Fruit fly (Drosophila melanogaster): ENCODE measurements around the gene Cph.
A peak's percentile ranks its signal among the peaks of the same experiment; 100 is the strongest.

The Cph gene

DNA sequence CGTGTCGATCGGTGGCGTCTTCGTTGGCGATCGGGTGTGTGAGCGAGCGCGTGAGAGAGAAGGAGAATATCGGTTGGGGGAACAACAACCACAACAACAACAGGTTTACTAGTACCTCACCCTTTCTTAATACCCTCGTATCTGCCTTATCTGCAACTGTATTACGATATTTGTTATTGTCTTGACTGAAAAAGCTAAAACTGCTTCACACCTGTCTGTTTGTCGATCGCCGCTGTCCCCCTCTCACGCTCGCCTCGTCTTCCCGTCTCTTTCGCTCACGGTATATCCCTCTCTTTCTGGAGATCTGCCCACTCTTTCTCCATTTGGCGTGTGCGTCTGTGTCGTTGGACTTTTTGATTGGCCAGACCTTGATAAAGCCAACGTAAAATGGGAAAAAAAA is 67.2 kb downstream of the Cph start:
- TF ChIP-seq Hr78 (GFP tag; optimal IDR thresholded peaks at IDR 0.05), result no peak
- peak; percentile 2 for TF ChIP-seq Hr83 (GFP tag; optimal IDR thresholded peaks at IDR 0.05; ENCODE audit: poor library complexity, severe bottlenecking)

DNA sequence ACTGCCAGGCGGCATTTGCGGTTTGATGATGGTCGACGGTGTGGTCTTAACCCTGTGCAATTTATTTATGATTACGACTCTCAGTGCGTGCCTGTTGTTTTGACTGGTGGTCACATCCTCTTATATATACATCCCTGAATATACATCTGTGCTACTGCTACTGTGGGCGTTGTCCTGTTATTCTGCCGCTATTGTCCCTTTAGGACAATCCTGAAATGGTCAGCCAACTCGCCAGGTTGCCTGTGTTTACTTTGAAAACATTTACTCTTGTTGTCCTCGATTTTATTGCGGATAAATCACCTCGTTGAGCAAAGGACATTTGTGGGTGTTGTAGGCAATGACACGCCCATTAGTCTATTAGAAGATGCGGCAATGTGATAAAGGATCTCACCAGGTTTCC is 83.6 kb downstream of the Cph start:
- no peak for TF ChIP-seq pan (optimal IDR thresholded peaks at IDR 0.05)
- TF ChIP-seq h (GFP tag; optimal IDR thresholded peaks at IDR 0.05), result no peak
- TF ChIP-seq Sp1 (GFP tag; optimal IDR thresholded peaks at IDR 0.05), result no peak
- no peak for TF ChIP-seq br (GFP tag; optimal IDR thresholded peaks at IDR 0.05)

dm6 chrX:7222115-7222891 is 84.8 kb downstream of the Cph start:
- TF ChIP-seq Hnf4 (GFP tag; optimal IDR thresholded peaks at IDR 0.05) (peak; percentile 13), fru (GFP tag; optimal IDR thresholded peaks at IDR 0.05) (peak; percentile 23), GATAd (GFP tag; optimal IDR thresholded peaks at IDR 0.05) (no peak), dsf (GFP tag; optimal IDR thresholded peaks at IDR 0.05; ENCODE audit: borderline replicate concordance) (no peak), rgr (GFP tag; optimal IDR thresholded peaks at IDR 0.05) (no peak)

DNA sequence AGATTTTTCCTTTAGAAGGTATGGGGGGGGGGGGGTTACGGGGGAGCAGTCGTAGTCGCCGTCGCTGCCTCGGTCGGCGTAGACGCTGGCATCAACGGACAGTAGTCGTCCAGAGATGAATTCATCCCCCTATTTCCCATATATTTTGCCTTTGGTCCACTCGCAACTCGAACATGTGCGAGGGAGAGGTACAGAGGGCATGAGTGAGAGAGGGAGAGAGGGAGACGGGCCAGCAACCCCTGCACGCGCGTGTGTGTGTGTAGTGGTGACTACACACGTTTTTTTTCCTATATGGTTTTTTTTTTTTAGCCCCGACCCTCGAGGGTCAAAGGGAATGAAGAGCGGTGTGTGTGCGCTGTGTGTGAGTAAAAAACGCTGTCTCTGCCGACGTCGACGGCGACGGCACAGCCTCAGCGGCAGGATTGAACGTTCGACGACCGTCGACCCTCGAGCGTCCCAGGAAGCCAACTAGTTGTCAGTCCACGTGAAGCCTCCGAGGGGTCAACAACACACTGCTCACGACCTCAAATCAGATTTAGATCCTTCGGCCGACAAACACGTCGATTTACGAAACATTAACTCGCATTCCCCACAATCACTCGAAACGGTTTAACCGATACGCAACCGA is 88.6 kb downstream of the Cph start:
- no peak for TF ChIP-seq sage (GFP tag; optimal IDR thresholded peaks at IDR 0.05)
- no peak for TF ChIP-seq Abd-B (GFP tag; optimal IDR thresholded peaks at IDR 0.05)
- no peak for TF ChIP-seq ey (GFP tag; optimal IDR thresholded peaks at IDR 0.05)
- TF ChIP-seq OdsH (GFP tag; optimal IDR thresholded peaks at IDR 0.05), result no peak
- no peak for TF ChIP-seq HLH106 (tag; optimal IDR thresholded peaks at IDR 0.05)
- TF ChIP-seq pan (optimal IDR thresholded peaks at IDR 0.05), result no peak
- TF ChIP-seq fru (GFP tag; optimal IDR thresholded peaks at IDR 0.05), result no peak
- TF ChIP-seq rgr (GFP tag; optimal IDR thresholded peaks at IDR 0.05), result no peak
- no peak for TF ChIP-seq Sp1 (GFP tag; optimal IDR thresholded peaks at IDR 0.05)
- TF ChIP-seq Mio (GFP tag; optimal IDR thresholded peaks at IDR 0.05), result no peak
- no peak for TF ChIP-seq dmrt93B (GFP tag; optimal IDR thresholded peaks at IDR 0.05)
- no peak for TF ChIP-seq Dfd (GFP tag; optimal IDR thresholded peaks at IDR 0.05)
- TF ChIP-seq jim (GFP tag; optimal IDR thresholded peaks at IDR 0.05), result no peak

DNA sequence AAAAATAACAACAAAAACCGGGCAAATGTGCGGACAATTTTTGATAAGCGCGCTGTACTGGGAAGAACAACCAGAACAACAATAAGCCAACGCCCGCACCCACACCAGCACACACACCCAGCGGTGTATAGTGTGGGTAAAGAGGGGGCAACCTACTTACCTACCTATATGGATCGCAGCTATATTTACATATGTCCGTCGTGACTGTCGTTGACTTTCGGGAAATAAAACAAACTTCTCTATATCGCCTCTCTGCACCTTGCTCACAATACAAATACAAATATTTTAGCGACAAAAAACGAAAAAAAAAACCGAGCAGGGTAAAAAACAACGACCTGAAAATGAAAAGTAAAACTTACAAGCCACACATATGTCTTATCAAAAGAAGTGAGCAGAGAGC is 89.8 kb downstream of the Cph start:
- TF ChIP-seq br (GFP tag; optimal IDR thresholded peaks at IDR 0.05) (peak; percentile 32), Hnf4 (GFP tag; optimal IDR thresholded peaks at IDR 0.05) (peak; percentile 29), fru (GFP tag; optimal IDR thresholded peaks at IDR 0.05) (no peak), h (GFP tag; optimal IDR thresholded peaks at IDR 0.05) (peak; percentile 42), OdsH (GFP tag; optimal IDR thresholded peaks at IDR 0.05) (peak; percentile 10), rgr (GFP tag; optimal IDR thresholded peaks at IDR 0.05) (peak; percentile 24), Mio (GFP tag; optimal IDR thresholded peaks at IDR 0.05) (no peak), Dfd (GFP tag; optimal IDR thresholded peaks at IDR 0.05) (no peak), psq (GFP tag; optimal IDR thresholded peaks at IDR 0.05) (no peak), Hr83 (GFP tag; optimal IDR thresholded peaks at IDR 0.05; ENCODE audit: poor library complexity, severe bottlenecking) (peak; percentile 71)

dm6 chrX:7228599-7228998 is 91.1 kb downstream of the Cph start:
- no peak for TF ChIP-seq CG9705 (GFP tag; optimal IDR thresholded peaks at IDR 0.05)
- peak; percentile 7 for TF ChIP-seq rgr (GFP tag; optimal IDR thresholded peaks at IDR 0.05)
- peak; percentile 69 for TF ChIP-seq Hr83 (GFP tag; optimal IDR thresholded peaks at IDR 0.05; ENCODE audit: poor library complexity, severe bottlenecking)

- TF ChIP-seq Hr78 (GFP tag; optimal IDR thresholded peaks at IDR 0.05) (no peak), woc (GFP tag; optimal IDR thresholded peaks at IDR 0.05) (no peak)
Observed at dm6 chrX:7230647-7231046, 93.1 kb downstream of the Cph start.
